Fruit fly (Drosophila melanogaster): ENCODE data around the gene CG13014.

The CG13014 gene

dm6 chrX:16585569-16585968, 2.1 kb upstream of the CG13014 start (continued):
- TF ChIP-seq CG3281 (GFP tag; optimal IDR thresholded peaks at IDR 0.05) (peak; percentile 32), Sox100B (GFP tag; optimal IDR thresholded peaks at IDR 0.05) (peak; percentile 17), D19A (tag; optimal IDR thresholded peaks at IDR 0.05) (no peak), CG32767 (GFP tag; IDR thresholded peaks at IDR 0.05) (no peak), wek (GFP tag; optimal IDR thresholded peaks at IDR 0.05) (no peak), unpg (GFP tag; optimal IDR thresholded peaks at IDR 0.05) (peak; percentile 9), CG12155 (GFP tag; optimal IDR thresholded peaks at IDR 0.05) (peak; percentile 0), pfk (GFP tag; optimal IDR thresholded peaks at IDR 0.05) (no peak), CG4730 (GFP tag; IDR thresholded peaks at IDR 0.05) (no peak), Side (GFP tag; optimal IDR thresholded peaks at IDR 0.05) (no peak), CkIIα-i1 (GFP tag; IDR thresholded peaks at IDR 0.05) (no peak), CG4328 (GFP tag; optimal IDR thresholded peaks at IDR 0.05) (no peak), sima (GFP tag; optimal IDR thresholded peaks at IDR 0.05) (no peak), Ptx1 (GFP tag; IDR thresholded peaks at IDR 0.05) (0 out of 2 replicates have a peak, but pooled peaks have one; percentile 16), CG2678 (tag; optimal IDR thresholded peaks at IDR 0.05) (peak; percentile 58), sens (GFP tag) (peak; percentile 61), CG1024 (GFP tag; IDR thresholded peaks at IDR 0.05) (no peak), CG33213 (GFP tag; optimal IDR thresholded peaks at IDR 0.05) (no peak), sim (GFP tag; IDR thresholded peaks at IDR 0.05) (no peak), Bdp1 (GFP tag; optimal IDR thresholded peaks at IDR 0.05) (no peak), z (GFP tag; IDR thresholded peaks at IDR 0.05) (no peak), Hr51 (GFP tag; optimal IDR thresholded peaks at IDR 0.05) (peak in 1 of 2 experiments; percentile 53), tup (GFP tag; optimal IDR thresholded peaks at IDR 0.05) (no peak), wor (GFP tag; IDR thresholded peaks at IDR 0.05) (no peak), schlank (tag; optimal IDR thresholded peaks at IDR 0.05) (no peak), slp2 (GFP tag; optimal IDR thresholded peaks at IDR 0.05) (no peak), gfzf (GFP tag; optimal IDR thresholded peaks at IDR 0.05) (no peak), row (GFP tag; IDR thresholded peaks at IDR 0.05) (peak; percentile 60), CG17912 (GFP tag; optimal IDR thresholded peaks at IDR 0.05) (no peak), Oli (tag; optimal IDR thresholded peaks at IDR 0.05) (peak; percentile 35), Xbp1 (GFP tag; optimal IDR thresholded peaks at IDR 0.05) (peak; percentile 28), her (GFP tag; optimal IDR thresholded peaks at IDR 0.05) (no peak), Hr78 (GFP tag; optimal IDR thresholded peaks at IDR 0.05) (no peak), CG6683 (GFP tag; optimal IDR thresholded peaks at IDR 0.05) (no peak), Rfx (GFP tag; IDR thresholded peaks at IDR 0.05) (0 out of 2 replicates have a peak, but pooled peaks have one; percentile 5), vfl (GFP tag; optimal IDR thresholded peaks at IDR 0.05) (no peak), run (tag; optimal IDR thresholded peaks at IDR 0.05) (no peak), NK7.1 (GFP tag; optimal IDR thresholded peaks at IDR 0.05) (no peak), sug (tag; optimal IDR thresholded peaks at IDR 0.05) (no peak), CG30020 (tag; optimal IDR thresholded peaks at IDR 0.05) (no peak), fd102C (GFP tag; optimal IDR thresholded peaks at IDR 0.05) (no peak), tio (GFP tag; optimal IDR thresholded peaks at IDR 0.05) (no peak), Drgx (GFP tag; IDR thresholded peaks at IDR 0.05) (no peak), CG17385 (GFP tag; optimal IDR thresholded peaks at IDR 0.05) (no peak), CG18262 (tag; optimal IDR thresholded peaks at IDR 0.05) (peak; percentile 9), CG1792 (GFP tag; optimal IDR thresholded peaks at IDR 0.05) (no peak), gcm (GFP tag; optimal IDR thresholded peaks at IDR 0.05) (no peak), mirr (GFP tag; optimal IDR thresholded peaks at IDR 0.05) (no peak), gem (tag; optimal IDR thresholded peaks at IDR 0.05) (peak; percentile 49), CG14860 (GFP tag; IDR thresholded peaks at IDR 0.05; ENCODE audit: partially characterized antibody) (no peak), CG10431 (GFP tag; optimal IDR thresholded peaks at IDR 0.05) (no peak)

All from whole organism, embryonic.